Fruit fly (Drosophila melanogaster): ENCODE results near the gene CG18048.

Gene CG18048

dm6 chr3R:6395572-6396295 lies 49.8 kb downstream of the CG18048 start (continued):
- peak; percentile 15 for TF ChIP-seq CG12391 (tag; optimal IDR thresholded peaks at IDR 0.05)
- TF ChIP-seq nom (GFP tag; optimal IDR thresholded peaks at IDR 0.05): no peak
- TF ChIP-seq CG15269 (tag; optimal IDR thresholded peaks at IDR 0.05): no peak
- TF ChIP-seq CG2202 (tag; optimal IDR thresholded peaks at IDR 0.05): no peak
- peak; percentile 17 for TF ChIP-seq Oli (tag; optimal IDR thresholded peaks at IDR 0.05)
- TF ChIP-seq Eip74EF (GFP tag; optimal IDR thresholded peaks at IDR 0.05): peak in 1 of 2 experiments; percentile 49

- TF ChIP-seq Dll (GFP tag; IDR thresholded peaks at IDR 0.05; ENCODE audit: partially characterized antibody) (no peak), CG2199 (GFP tag; IDR thresholded peaks at IDR 0.05) (0 out of 3 replicates have a peak, but pooled peaks have one; percentile 34), CG18011 (GFP tag; optimal IDR thresholded peaks at IDR 0.05) (no peak), ken (GFP tag; IDR thresholded peaks at IDR 0.05) (no peak), Med (GFP tag) (peak; percentile 2), peb (GFP tag; IDR thresholded peaks at IDR 0.05) (no peak)
Observed at dm6 chr3R:6396613-6397012, 50.7 kb downstream of the CG18048 start.
